Fruit fly (Drosophila melanogaster) whole organism: Measurements from ENCODE around the gene CG43373.

ENCODE experiments used
- CG8478 ChIP-seq: fragments of >200 bp; optimal IDR thresholded peaks from 2 replicates; lab custom pipeline; 2018; ENCODE audit warnings: inconsistent platforms
- EcR ChIP-seq, 2 experiments: fragments of >200 bp; optimal IDR thresholded peaks; 2 replicates each; lab custom pipeline; 2017; ENCODE audit warnings: missing biosample characterization in 2 of 2, missing genetic modification characterization in 2 of 2, missing genetic modification reagents in 2 of 2
- pan ChIP-seq: fragments of >200 bp; optimal IDR thresholded peaks from 2 replicates; lab custom pipeline; 2017
- usp ChIP-seq: fragments of >200 bp; optimal IDR thresholded peaks from 2 replicates; lab custom pipeline; 2017; ENCODE audit warnings: missing biosample characterization, missing genetic modification characterization, mixed read lengths

dm6 chr3L:16480408-16481193 is 62.6 kb downstream of the CG43373 start:
- TF ChIP-seq CG8478 (lab: Kevin White, UChicago) (no peak), usp (GFP tag; lab: Kevin White, UChicago) (no peak), pan (lab: Kevin White, UChicago) (no peak), EcR (GFP tag; optimal IDR thresholded peaks at IDR 0.05; lab: Kevin White, UChicago) (no peak)
